Worm (Caenorhabditis elegans) whole organism, late embryonic: ENCODE results near the gene str-38.

ENCODE experiments used
- C38D4.7 ChIP-seq: fragments of 200-800 bp; sonication (Bioruptor generic); optimal IDR thresholded peaks from 2 replicates; lab custom pipeline; 2018; ENCODE audit warnings: mild to moderate bottlenecking, missing genetic modification characterization, moderate library complexity, missing compliant biosample characterization
- F13H6.1 ChIP-seq: sonication (generic microtip); optimal IDR thresholded peaks from 2 replicates; lab custom pipeline; 2016; ENCODE audit warnings: missing genetic modification characterization, missing compliant biosample characterization
- K09A11.1 ChIP-seq: sonication (generic microtip); optimal IDR thresholded peaks from 2 replicates; lab custom pipeline; 2017; ENCODE audit warnings: antibody characterized with exemption, mild to moderate bottlenecking, missing genetic modification characterization, missing compliant biosample characterization; ENCODE audit not compliant: insufficient read depth
- Y22D7AL.16 ChIP-seq: sonication (generic microtip); optimal IDR thresholded peaks from 2 replicates; lab custom pipeline; 2016; ENCODE audit warnings: missing genetic modification characterization, missing compliant biosample characterization
- ahr-1 ChIP-seq: sonication (generic microtip); optimal IDR thresholded peaks from 2 replicates; lab custom pipeline; 2016; ENCODE audit warnings: missing genetic modification characterization, missing compliant biosample characterization
- ama-1 ChIP-seq: fragments of 150-350 bp; optimal IDR thresholded peaks from 2 replicates; lab custom pipeline; 2014
- ceh-18 ChIP-seq: sonication (generic microtip); optimal IDR thresholded peaks from 2 replicates; lab custom pipeline; 2016; ENCODE audit warnings: missing genetic modification characterization, missing compliant biosample characterization
- ceh-22 ChIP-seq: sonication (generic microtip); optimal IDR thresholded peaks from 2 replicates; lab custom pipeline; 2017; ENCODE audit warnings: missing biosample characterization, missing genetic modification characterization
- ceh-30 ChIP-seq: fragments of 150-350 bp; optimal IDR thresholded peaks from 2 replicates; lab custom pipeline; 2014; ENCODE audit warnings: missing biosample characterization, missing genetic modification characterization
- ceh-45 ChIP-seq: fragments of 200-800 bp; sonication (Bioruptor generic); IDR thresholded peaks from 2 replicates; pipeline ENCODE4 v1.3.6; 2022; ENCODE audit warnings: missing genetic modification reagents, missing genetic modification characterization, missing compliant biosample characterization
- ceh-6 ChIP-seq: fragments of 200-800 bp; sonication (Bioruptor generic); optimal IDR thresholded peaks from 2 replicates; lab custom pipeline; 2018; ENCODE audit warnings: mild to moderate bottlenecking, missing genetic modification characterization, missing compliant biosample characterization
- che-1 ChIP-seq: sonication (generic microtip); optimal IDR thresholded peaks from 2 replicates; lab custom pipeline; 2016; ENCODE audit warnings: mild to moderate bottlenecking, missing genetic modification characterization, missing compliant biosample characterization
- dve-1 ChIP-seq: sonication (generic microtip); optimal IDR thresholded peaks from 2 replicates; lab custom pipeline; 2017; ENCODE audit warnings: antibody characterized with exemption, mild to moderate bottlenecking, missing genetic modification characterization, missing compliant biosample characterization
- elt-2 ChIP-seq: sonication (generic microtip); optimal IDR thresholded peaks from 2 replicates; lab custom pipeline; 2016; ENCODE audit warnings: missing genetic modification reagents, missing genetic modification characterization, missing compliant biosample characterization
- elt-4 ChIP-seq: sonication (generic microtip); optimal IDR thresholded peaks from 2 replicates; lab custom pipeline; 2016; ENCODE audit warnings: missing genetic modification characterization, missing compliant biosample characterization
- ets-4 ChIP-seq: sonication (generic microtip); optimal IDR thresholded peaks from 2 replicates; lab custom pipeline; 2016; ENCODE audit warnings: missing genetic modification characterization, missing compliant biosample characterization
- eyg-1 ChIP-seq: sonication (generic microtip); optimal IDR thresholded peaks from 2 replicates; lab custom pipeline; 2016; ENCODE audit warnings: missing genotype, missing genetic modification characterization, missing compliant biosample characterization
- fax-1 ChIP-seq: sonication (generic microtip); optimal IDR thresholded peaks from 2 replicates; lab custom pipeline; 2016; ENCODE audit warnings: missing genotype, missing genetic modification characterization, missing compliant biosample characterization
- fkh-10 ChIP-seq: fragments of 150-350 bp; optimal IDR thresholded peaks from 2 replicates; lab custom pipeline; 2014; ENCODE audit warnings: missing biosample characterization, missing genetic modification reagents, missing genetic modification characterization
- gmeb-2 ChIP-seq: sonication (generic microtip); optimal IDR thresholded peaks from 2 replicates; lab custom pipeline; 2016; ENCODE audit warnings: missing genetic modification characterization, inconsistent platforms, missing compliant biosample characterization
- hlh-15 ChIP-seq: sonication (generic microtip); optimal IDR thresholded peaks from 2 replicates; lab custom pipeline; 2016; ENCODE audit warnings: missing genetic modification characterization, missing compliant biosample characterization
- hlh-30 ChIP-seq: sonication (generic microtip); optimal IDR thresholded peaks from 2 replicates; lab custom pipeline; 2017; ENCODE audit warnings: antibody characterized with exemption, missing genetic modification characterization, missing compliant biosample characterization; ENCODE audit not compliant: insufficient read depth
- hlh-6 ChIP-seq: sonication (generic microtip); optimal IDR thresholded peaks from 2 replicates; lab custom pipeline; 2016; ENCODE audit warnings: missing genotype, missing genetic modification characterization, missing compliant biosample characterization
- hlh-8 ChIP-seq: sonication (generic microtip); optimal IDR thresholded peaks from 2 replicates; lab custom pipeline; 2016; ENCODE audit warnings: missing genotype, missing genetic modification characterization, missing compliant biosample characterization
- lim-6 ChIP-seq: sonication (generic microtip); optimal IDR thresholded peaks from 2 replicates; lab custom pipeline; 2016; ENCODE audit warnings: missing genetic modification characterization, missing compliant biosample characterization
- lin-11 ChIP-seq: fragments of 200-800 bp; sonication (Bioruptor generic); optimal IDR thresholded peaks from 2 replicates; lab custom pipeline; 2018; ENCODE audit warnings: mild to moderate bottlenecking, missing genetic modification characterization, missing compliant biosample characterization
- nfya-1 ChIP-seq: sonication (generic microtip); optimal IDR thresholded peaks from 2 replicates; lab custom pipeline; 2017; ENCODE audit warnings: missing genetic modification characterization, mild to moderate bottlenecking, missing compliant biosample characterization, antibody characterized with exemption, moderate library complexity
- nhr-11 ChIP-seq: fragments of 150-350 bp; optimal IDR thresholded peaks from 2 replicates; lab custom pipeline; 2014; ENCODE audit warnings: missing biosample characterization, missing genetic modification characterization
- nhr-232 ChIP-seq: sonication (generic microtip); optimal IDR thresholded peaks from 2 replicates; lab custom pipeline; 2016; ENCODE audit warnings: missing genetic modification characterization, missing compliant biosample characterization
- npax-4 ChIP-seq: sonication (generic microtip); optimal IDR thresholded peaks from 2 replicates; lab custom pipeline; 2016; ENCODE audit warnings: missing genetic modification characterization, missing compliant biosample characterization
- odd-2 ChIP-seq: sonication (generic microtip); optimal IDR thresholded peaks from 2 replicates; lab custom pipeline; 2017; ENCODE audit warnings: antibody characterized with exemption, mild to moderate bottlenecking, missing genetic modification characterization, missing compliant biosample characterization
- pax-1 ChIP-seq: fragments of 150-350 bp; optimal IDR thresholded peaks from 2 replicates; lab custom pipeline; 2014; ENCODE audit warnings: missing biosample characterization, missing genetic modification characterization
- pqm-1 ChIP-seq: sonication (generic microtip); optimal IDR thresholded peaks from 2 replicates; lab custom pipeline; 2016; ENCODE audit warnings: missing genetic modification characterization, missing compliant biosample characterization
- rnt-1 ChIP-seq: sonication (generic microtip); optimal IDR thresholded peaks from 2 replicates; lab custom pipeline; 2016; ENCODE audit warnings: missing genetic modification characterization, missing compliant biosample characterization
- sox-4 ChIP-seq: sonication (generic microtip); optimal IDR thresholded peaks from 2 replicates; lab custom pipeline; 2017; ENCODE audit warnings: mild to moderate bottlenecking, missing genetic modification characterization, inconsistent platforms, missing compliant biosample characterization
- unc-42 ChIP-seq: sonication (generic microtip); optimal IDR thresholded peaks from 2 replicates; lab custom pipeline; 2016; ENCODE audit warnings: missing genotype, missing genetic modification characterization, missing compliant biosample characterization
- ztf-16 ChIP-seq: sonication (generic microtip); optimal IDR thresholded peaks from 2 replicates; lab custom pipeline; 2017; ENCODE audit warnings: missing genetic modification characterization, missing compliant biosample characterization

str-38 gene

ce11 chrV:15726610-15727009 is 5.5 kb downstream of the str-38 start, which contains the start of the genes irld-57 and sfxn-1.3:
Gene irld-57 (minus strand): TSS chrV:15726710.
Gene sfxn-1.3 (plus strand): TSS chrV:15726841.
- no peak for TF ChIP-seq elt-2 (tag; lab: Kevin White, UChicago)
- TF ChIP-seq npax-4 (tag; lab: Kevin White, UChicago), result no peak
- no peak for TF ChIP-seq unc-42 (tag; lab: Kevin White, UChicago)
- no peak for TF ChIP-seq Y22D7AL.16 (tag; lab: Kevin White, UChicago)
- no peak for TF ChIP-seq ztf-16 (tag; lab: Kevin White, UChicago)
- TF ChIP-seq hlh-30 (tag; lab: Kevin White, UChicago), result no peak
- no peak for TF ChIP-seq sox-4 (tag; lab: Kevin White, UChicago)
- no peak for TF ChIP-seq nfya-1
- no peak for TF ChIP-seq nhr-232 (tag; lab: Kevin White, UChicago)
- TF ChIP-seq hlh-8 (tag; lab: Kevin White, UChicago), result no peak
- no peak for TF ChIP-seq rnt-1 (tag; lab: Kevin White, UChicago)
- no peak for TF ChIP-seq pax-1 (tag; lab: Kevin White, UChicago)
- no peak for TF ChIP-seq hlh-6 (tag; lab: Kevin White, UChicago)
- TF ChIP-seq odd-2 (tag; lab: Kevin White, UChicago), result no peak
- TF ChIP-seq pqm-1 (tag; lab: Kevin White, UChicago), result no peak
- TF ChIP-seq fax-1, result no peak

DNA sequence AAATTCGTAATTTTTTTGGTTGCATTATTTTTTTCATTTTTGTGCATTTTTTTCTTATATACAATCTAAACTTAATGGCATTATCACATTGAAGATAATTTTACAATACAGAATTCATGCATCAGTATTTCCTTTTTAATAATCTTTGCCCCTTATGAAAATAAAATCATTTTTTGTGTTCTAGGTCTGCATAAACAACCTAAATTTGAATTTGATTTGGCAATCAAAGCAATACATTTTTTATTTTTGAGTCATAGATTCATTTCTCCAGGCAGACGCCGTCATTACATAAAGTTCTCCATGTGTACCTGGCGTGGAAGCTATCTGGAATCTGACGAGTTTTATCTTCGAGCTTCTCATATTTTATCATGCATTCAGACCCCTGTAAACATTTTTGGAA is 10.2 kb downstream of the str-38 start, which contains the start of gene srh-140:
TSS of gene srh-140 (plus strand) at position 301 of the 400 bp plus-strand sequence.
- TF ChIP-seq ceh-30 (tag; lab: Kevin White, UChicago), result no peak
- no peak for TF ChIP-seq ama-1 (lab: Kevin White, UChicago)
- TF ChIP-seq ceh-18 (tag; lab: Kevin White, UChicago), result no peak
- no peak for TF ChIP-seq K09A11.1 (tag; lab: Kevin White, UChicago)
- TF ChIP-seq unc-42 (tag; lab: Kevin White, UChicago), result no peak
- TF ChIP-seq nhr-11 (tag; lab: Kevin White, UChicago), result no peak
- no peak for TF ChIP-seq C38D4.7
- no peak for TF ChIP-seq che-1 (tag; lab: Kevin White, UChicago)
- no peak for TF ChIP-seq eyg-1 (tag; lab: Kevin White, UChicago)
- no peak for TF ChIP-seq nfya-1
- no peak for TF ChIP-seq elt-4 (tag; lab: Kevin White, UChicago)
- no peak for TF ChIP-seq F13H6.1 (tag; lab: Kevin White, UChicago)
- TF ChIP-seq hlh-15 (tag; lab: Kevin White, UChicago), result no peak
- TF ChIP-seq ets-4 (tag; lab: Kevin White, UChicago), result no peak
- TF ChIP-seq pqm-1 (tag; lab: Kevin White, UChicago), result no peak
- TF ChIP-seq lim-6 (tag; lab: Kevin White, UChicago), result no peak
- TF ChIP-seq, all 69 proteins: peak for 0

DNA sequence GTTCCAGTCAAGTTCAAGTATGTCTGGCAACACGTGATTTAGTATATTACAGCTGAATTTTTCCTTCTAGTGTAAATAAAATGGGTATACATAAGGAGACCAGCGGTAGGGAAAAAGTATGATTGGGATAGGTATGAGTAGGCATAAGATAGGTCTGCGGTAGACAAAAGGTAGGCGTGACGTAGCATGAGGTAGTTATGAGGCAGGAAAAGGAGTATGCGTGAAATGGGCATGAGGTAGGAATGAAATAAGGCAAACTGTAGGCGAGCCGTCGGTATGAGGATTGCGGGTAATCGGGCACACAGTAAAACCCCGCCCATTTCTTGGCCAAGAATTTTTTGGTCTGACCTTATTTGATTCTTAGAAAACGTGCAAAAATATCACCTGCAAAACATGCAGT is 10.7 kb downstream of the str-38 start:
- no peak for TF ChIP-seq ahr-1 (tag; lab: Kevin White, UChicago)
- TF ChIP-seq ceh-6 (GFP tag; lab: Kevin White, UChicago), result no peak
- no peak for TF ChIP-seq ets-4 (tag; lab: Kevin White, UChicago)
- no peak for TF ChIP-seq gmeb-2 (tag; lab: Kevin White, UChicago)
- TF ChIP-seq fkh-10, result no peak
- no peak for TF ChIP-seq ceh-45 (GFP tag; lab: Robert Waterston, UW)
- no peak for TF ChIP-seq lin-11

DNA sequence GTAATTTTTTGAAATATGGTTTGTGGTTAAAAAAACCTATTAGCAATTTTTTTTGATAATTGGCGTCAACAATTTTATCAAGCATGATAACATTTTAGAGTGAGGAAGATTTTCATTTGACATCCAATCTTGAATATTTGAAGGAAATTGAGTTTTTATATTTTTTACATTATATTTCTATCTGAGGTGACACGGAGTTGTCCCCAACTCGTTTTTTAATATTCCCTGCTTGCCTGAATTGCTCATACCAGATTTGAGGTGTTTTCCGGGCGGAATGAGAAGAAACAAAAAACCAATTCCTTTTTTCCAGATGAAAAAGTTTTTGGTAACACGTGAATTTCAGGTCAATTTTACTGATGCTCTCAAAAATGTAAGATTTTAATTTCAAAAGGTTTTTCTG is 12.5 kb downstream of the str-38 start, which contains the start of gene Y6E2A.7:
TSS of gene Y6E2A.7 (plus strand) at position 301 of the 400 bp plus-strand sequence.
- TF ChIP-seq dve-1 (tag; lab: Kevin White, UChicago) (no peak), ceh-22 (tag; lab: Kevin White, UChicago) (no peak), ahr-1 (tag; lab: Kevin White, UChicago) (no peak), ceh-18 (tag; lab: Kevin White, UChicago) (no peak), ceh-30 (tag; lab: Kevin White, UChicago) (no peak)
